Worm (Caenorhabditis elegans): Measurements from ENCODE around the gene T22E5.1.

DNA sequence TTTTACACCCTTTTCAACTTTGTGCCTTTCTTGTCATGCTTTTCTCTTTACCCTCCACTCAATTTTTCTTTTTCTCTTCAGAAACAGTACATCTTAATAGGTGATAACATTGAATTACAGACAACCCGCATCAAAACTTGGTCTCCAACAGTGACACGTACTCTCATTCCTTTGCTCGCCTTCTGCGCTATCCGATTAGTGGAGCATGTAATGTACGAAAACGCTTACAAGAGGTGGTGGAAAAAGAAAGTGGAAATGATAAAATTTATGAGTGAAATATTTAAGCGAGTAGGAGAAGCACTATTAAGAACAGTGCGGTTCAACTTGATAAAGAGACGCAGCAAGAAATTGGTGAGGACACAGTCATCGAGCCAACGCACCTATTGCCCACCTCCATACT is 43.9 kb downstream of the T22E5.1 start, which contains the start of gene pept-1:
- TF ChIP-seq fos-1 (tag; optimal IDR thresholded peaks at IDR 0.05) = no peak
- no peak for TF ChIP-seq ama-1 (optimal IDR thresholded peaks at IDR 0.05)
- peak; percentile 9 for TF ChIP-seq nhr-102 (tag; optimal IDR thresholded peaks at IDR 0.05)
- no peak for TF ChIP-seq F37D6.2 (tag; optimal IDR thresholded peaks at IDR 0.05)
- no peak for TF ChIP-seq daf-16 (GFP tag; optimal IDR thresholded peaks at IDR 0.05)
- peak; percentile 58 for TF ChIP-seq daf-16 (tag; optimal IDR thresholded peaks at IDR 0.05)
- no peak for TF ChIP-seq lsy-2 (tag; optimal IDR thresholded peaks at IDR 0.05)
- TF ChIP-seq R02D3.7 (tag; optimal IDR thresholded peaks at IDR 0.05) = no peak
- peak; percentile 76 for TF ChIP-seq tra-1 (GFP tag; IDR thresholded peaks at IDR 0.05)
- TF ChIP-seq set-16 (GFP tag; IDR thresholded peaks at IDR 0.05) = no peak
- no peak for TF ChIP-seq snpc-1.2 (GFP tag; IDR thresholded peaks at IDR 0.05)
- peak; percentile 40 for TF ChIP-seq nhr-6 (tag; optimal IDR thresholded peaks at IDR 0.05)
- no peak for TF ChIP-seq lir-3 (tag; optimal IDR thresholded peaks at IDR 0.05)
